Fruit fly (Drosophila melanogaster) whole organism, embryonic: ENCODE measurements around the gene CG13085.

Source experiments
- CG10321 ChIP-seq: fragments of 200-800 bp; sonication (Bioruptor generic); IDR thresholded peaks from 2 replicates; pipeline ENCODE4 v1.3.6; 2022; ENCODE audit warnings: missing biosample characterization, missing genetic modification characterization
- CG10462 ChIP-seq: fragments of 200-800 bp; sonication (Bioruptor generic); optimal IDR thresholded peaks from 2 replicates; lab custom pipeline; 2016; ENCODE audit warnings: missing biosample characterization, missing genetic modification characterization
- CG11456 ChIP-seq: fragments of 200-800 bp; sonication (Bioruptor generic); IDR thresholded peaks from 3 replicates; pipeline ENCODE4 v1.3.6; 2022; ENCODE audit warnings: missing biosample characterization, missing genetic modification characterization
- CG11504 ChIP-seq: fragments of 200-800 bp; sonication (Bioruptor generic); optimal IDR thresholded peaks from 3 replicates; lab custom pipeline; 2019; ENCODE audit warnings: missing biosample characterization, mild to moderate bottlenecking, missing genetic modification characterization, moderate library complexity
- CG11723 ChIP-seq: fragments of 200-800 bp; sonication (Bioruptor generic); optimal IDR thresholded peaks from 2 replicates; lab custom pipeline; 2017; ENCODE audit warnings: missing biosample characterization, mild to moderate bottlenecking, missing genetic modification characterization
- CG12391 ChIP-seq: fragments of 200-800 bp; sonication (Bioruptor generic); optimal IDR thresholded peaks from 3 replicates; lab custom pipeline; 2018; ENCODE audit warnings: missing biosample characterization, mild to moderate bottlenecking, missing genetic modification characterization, moderate library complexity
- CG13296 ChIP-seq: fragments of 200-800 bp; sonication (Bioruptor generic); optimal IDR thresholded peaks from 3 replicates; lab custom pipeline; 2018; ENCODE audit warnings: missing biosample characterization, mild to moderate bottlenecking, missing genetic modification characterization
- CG14860 ChIP-seq: fragments of 200-800 bp; sonication (Bioruptor generic); IDR thresholded peaks from 3 replicates; pipeline ENCODE4 v1.3.6; 2022; ENCODE audit warnings: missing biosample characterization, missing genetic modification characterization; ENCODE audit not compliant: partially characterized antibody
- CG1529 ChIP-seq: fragments of 200-800 bp; sonication (Bioruptor generic); optimal IDR thresholded peaks from 3 replicates; lab custom pipeline; 2018; ENCODE audit warnings: missing biosample characterization, missing genetic modification characterization
- CG16863 ChIP-seq: fragments of 200-800 bp; sonication (Bioruptor generic); optimal IDR thresholded peaks from 3 replicates; lab custom pipeline; 2016; ENCODE audit warnings: missing biosample characterization, missing genetic modification characterization
- CG2678 ChIP-seq: fragments of 200-800 bp; sonication (Bioruptor generic); optimal IDR thresholded peaks from 3 replicates; lab custom pipeline; 2019; ENCODE audit warnings: missing biosample characterization, mild to moderate bottlenecking, missing genetic modification characterization, moderate library complexity
- CG34422 ChIP-seq: fragments of 200-800 bp; sonication (Bioruptor generic); IDR thresholded peaks from 3 replicates; pipeline ENCODE4 v1.3.6; 2022; ENCODE audit warnings: missing biosample characterization, missing genetic modification characterization
- CG3726 ChIP-seq: fragments of 200-800 bp; sonication (Bioruptor generic); IDR thresholded peaks from 3 replicates; pipeline ENCODE4, ENCODE4 v1.3.6; 2022; ENCODE audit warnings: missing biosample characterization, missing genetic modification characterization
- CG9876 ChIP-seq: fragments of 200-800 bp; sonication (Bioruptor generic); optimal IDR thresholded peaks from 2 replicates; lab custom pipeline; 2016; ENCODE audit warnings: missing biosample characterization, missing genetic modification characterization
- CkIIα-i1 ChIP-seq: fragments of 200-800 bp; sonication (Bioruptor generic); IDR thresholded peaks from 2 replicates; pipeline ENCODE4 v1.3.6; 2022; ENCODE audit warnings: missing biosample characterization, missing genetic modification characterization
- Ets97D ChIP-seq: fragments of 200-800 bp; sonication (Bioruptor generic); optimal IDR thresholded peaks from 3 replicates; lab custom pipeline; 2016; ENCODE audit warnings: missing biosample characterization, missing genetic modification characterization
- Gsc ChIP-seq: fragments of 200-800 bp; sonication (Bioruptor generic); IDR thresholded peaks from 2 replicates; pipeline ENCODE4 v1.3.6; 2022; ENCODE audit warnings: missing biosample characterization, missing genetic modification characterization
- H15 ChIP-seq: fragments of 200-800 bp; sonication (Bioruptor generic); IDR thresholded peaks from 3 replicates; pipeline ENCODE4 v1.3.6; 2022; ENCODE audit warnings: missing biosample characterization, missing genetic modification characterization
- Hmr ChIP-seq: fragments of 200-800 bp; sonication (Bioruptor generic); optimal IDR thresholded peaks from 3 replicates; lab custom pipeline; 2017; ENCODE audit warnings: mild to moderate bottlenecking, missing biosample characterization, missing genetic modification reagents, missing genetic modification characterization
- Hr51 ChIP-seq, 2 experiments: fragments of 200-800 bp; sonication (Bioruptor generic); optimal IDR thresholded peaks; 2 replicates in 1 of 2; 3 replicates in 1 of 2; lab custom pipeline; 2016 to 2018; ENCODE audit warnings: missing biosample characterization in 2 of 2, missing genetic modification characterization in 2 of 2, mild to moderate bottlenecking in 1 of 2, moderate library complexity in 1 of 2
- Lpt ChIP-seq: fragments of >200 bp; optimal IDR thresholded peaks from 2 replicates; lab custom pipeline; 2018; ENCODE audit warnings: missing biosample characterization, missing genetic modification characterization
- Mes4 ChIP-seq: fragments of 200-800 bp; sonication (Bioruptor generic); optimal IDR thresholded peaks from 2 replicates; lab custom pipeline; 2016; ENCODE audit warnings: missing biosample characterization, missing genetic modification characterization
- NfI ChIP-seq: fragments of 200-800 bp; sonication (Bioruptor generic); optimal IDR thresholded peaks from 3 replicates; lab custom pipeline; 2018; ENCODE audit warnings: missing biosample characterization, mild to moderate bottlenecking, missing genetic modification characterization, moderate library complexity
- Oaz ChIP-seq: fragments of 200-800 bp; sonication (Bioruptor generic); IDR thresholded peaks from 2 replicates; pipeline ENCODE4 v1.3.6; 2022; ENCODE audit warnings: missing biosample characterization, missing genetic modification characterization
- Optix ChIP-seq: fragments of 200-800 bp; sonication (Bioruptor generic); IDR thresholded peaks from 3 replicates; pipeline ENCODE4 v1.3.6; 2022; ENCODE audit warnings: missing biosample characterization, missing genetic modification characterization
- Sry-β ChIP-seq: fragments of 200-800 bp; sonication (Bioruptor generic); optimal IDR thresholded peaks from 2 replicates; lab custom pipeline; 2018; ENCODE audit warnings: missing biosample characterization, mild to moderate bottlenecking, missing genetic modification characterization, moderate library complexity
- ap ChIP-seq: fragments of 200-800 bp; sonication (Bioruptor generic); IDR thresholded peaks from 2 replicates; pipeline ENCODE4 v1.3.6; 2022; ENCODE audit warnings: missing biosample characterization, missing genetic modification characterization
- ase ChIP-seq: fragments of 200-800 bp; sonication (Bioruptor generic); IDR thresholded peaks from 3 replicates; pipeline ENCODE4 v1.3.6; 2022; ENCODE audit warnings: missing biosample characterization, missing genetic modification characterization
- cad ChIP-seq: fragments of >200 bp; optimal IDR thresholded peaks from 2 replicates; lab custom pipeline; 2017; ENCODE audit warnings: missing biosample characterization, missing genetic modification characterization
- chif ChIP-seq, 2 experiments: fragments of 200-800 bp; sonication (Bioruptor generic); optimal IDR thresholded peaks; 3 replicates each; lab custom pipeline; 2016; ENCODE audit warnings: missing biosample characterization in 2 of 2, missing genetic modification characterization in 2 of 2
- chinmo ChIP-seq: fragments of 200-800 bp; sonication (Bioruptor generic); IDR thresholded peaks from 4 replicates; pipeline ENCODE4 v1.3.6; 2022; ENCODE audit warnings: missing biosample characterization, missing genetic modification characterization; ENCODE audit not compliant: partially characterized antibody
- chn ChIP-seq: fragments of 200-800 bp; sonication (Bioruptor generic); optimal IDR thresholded peaks from 2 replicates; lab custom pipeline; 2016; ENCODE audit warnings: missing biosample characterization, missing genetic modification characterization
- croc ChIP-seq: fragments of 200-800 bp; sonication (Bioruptor generic); conservative IDR thresholded peaks from 3 replicates; pipeline ENCODE4 v1.3.6; 2022; ENCODE audit warnings: missing biosample characterization, missing genetic modification characterization
- dysf ChIP-seq: fragments of 200-800 bp; sonication (Bioruptor generic); IDR thresholded peaks from 3 replicates; pipeline ENCODE4 v1.3.6; 2022; ENCODE audit warnings: missing biosample characterization, missing genetic modification characterization
- fru ChIP-seq: fragments of >200 bp; optimal IDR thresholded peaks from 2 replicates; lab custom pipeline; 2017
- gce ChIP-seq: fragments of 200-800 bp; sonication (Bioruptor generic); IDR thresholded peaks from 3 replicates; pipeline ENCODE4 v1.3.6; 2022; ENCODE audit warnings: missing biosample characterization, missing genetic modification characterization
- kay ChIP-seq: fragments of 200-800 bp; sonication (Bioruptor generic); optimal IDR thresholded peaks from 2 replicates; lab custom pipeline; 2016; ENCODE audit warnings: missing biosample characterization, missing genetic modification characterization
- lola ChIP-seq, 3 experiments: fragments of >200 bp in 2 of 3; fragments of 200-800 bp in 1 of 3; sonication (Bioruptor generic) in 1 of 3; optimal IDR thresholded peaks; 2 replicates each; lab custom pipeline; 2017 to 2019; ENCODE audit warnings: missing biosample characterization in 3 of 3, missing genetic modification characterization in 3 of 3, mild to moderate bottlenecking in 1 of 3, moderate library complexity in 1 of 3
- lov ChIP-seq, 2 experiments: fragments of 200-800 bp in 1 of 2; fragments of >200 bp in 1 of 2; sonication (Bioruptor generic) in 1 of 2; IDR thresholded peaks in 1 of 2; optimal IDR thresholded peaks in 1 of 2; 2 replicates in 1 of 2; 3 replicates in 1 of 2; pipeline versions ENCODE4 v1.3.6 to Lab custom; 2017 to 2022; ENCODE audit warnings: missing biosample characterization in 1 of 2, missing genetic modification characterization in 1 of 2
- maf-S ChIP-seq: fragments of 200-800 bp; sonication (Bioruptor generic); optimal IDR thresholded peaks from 2 replicates; lab custom pipeline; 2016; ENCODE audit warnings: missing biosample characterization, missing genetic modification characterization
- onecut ChIP-seq: fragments of 200-800 bp; sonication (Bioruptor generic); IDR thresholded peaks from 2 replicates; pipeline ENCODE4 v1.3.6; 2022; ENCODE audit warnings: missing biosample characterization, missing genetic modification characterization
- pzg ChIP-seq: fragments of 200-800 bp; sonication (Bioruptor generic); optimal IDR thresholded peaks from 3 replicates; lab custom pipeline; 2018; ENCODE audit warnings: missing biosample characterization, mild to moderate bottlenecking, missing genetic modification characterization, moderate library complexity
- schlank ChIP-seq: fragments of 200-800 bp; sonication (Bioruptor generic); optimal IDR thresholded peaks from 2 replicates; lab custom pipeline; 2018; ENCODE audit warnings: missing biosample characterization, mild to moderate bottlenecking, missing genetic modification characterization
- sima ChIP-seq: fragments of 200-800 bp; sonication (Bioruptor generic); optimal IDR thresholded peaks from 2 replicates; lab custom pipeline; 2016; ENCODE audit warnings: missing biosample characterization, missing genetic modification characterization
- sisA ChIP-seq: fragments of 200-800 bp; sonication (Bioruptor generic); IDR thresholded peaks from 2 replicates; pipeline ENCODE4 v1.3.6; 2022; ENCODE audit warnings: missing biosample characterization, missing genetic modification characterization
- sr ChIP-seq: fragments of 200-800 bp; sonication (Bioruptor generic); IDR thresholded peaks from 3 replicates; pipeline ENCODE4 v1.3.6; 2022; ENCODE audit warnings: missing biosample characterization, missing genetic modification characterization
- sug ChIP-seq: fragments of 200-800 bp; optimal IDR thresholded peaks from 2 replicates; lab custom pipeline; 2019; ENCODE audit warnings: missing biosample characterization, mild to moderate bottlenecking, missing genetic modification characterization, moderate library complexity
- wek ChIP-seq: fragments of 200-800 bp; sonication (Bioruptor generic); optimal IDR thresholded peaks from 3 replicates; lab custom pipeline; 2018; ENCODE audit warnings: missing biosample characterization, mild to moderate bottlenecking, missing genetic modification characterization, moderate library complexity

Gene CG13085

dm6 chr2L:19398317-19399234, 25.3 kb upstream of the CG13085 start, which contains the start of gene CG17544 (continued):
- no peak for TF ChIP-seq Lpt (GFP tag; lab: Kevin White, UChicago)
- peak; percentile 11; the same call in 1 of the 3 replicates for TF ChIP-seq H15 (GFP tag; lab: Robert Waterston, UW)
- TF ChIP-seq chif (GFP tag; optimal IDR thresholded peaks at IDR 0.05; lab: Kevin White, UChicago): peak; percentile 12 to 43
- TF ChIP-seq CG13296 (GFP tag; lab: Kevin White, UChicago): peak; percentile 81
- no peak for TF ChIP-seq wek (GFP tag; lab: Kevin White, UChicago)
- no peak for TF ChIP-seq chn (GFP tag; lab: Kevin White, UChicago)
- TF ChIP-seq Ets97D: no peak
- 0 out of 2 replicates have a peak, but pooled peaks have one; percentile 10 for TF ChIP-seq ap (GFP tag; lab: Robert Waterston, UW)
- TF ChIP-seq schlank: peak; percentile 19
- no peak; the same call in 2 of the 3 replicates for TF ChIP-seq CG3726 (GFP tag; lab: Robert Waterston, UW)
- peak; percentile 54 for TF ChIP-seq kay (GFP tag; lab: Kevin White, UChicago)
- peak; percentile 92 for TF ChIP-seq chinmo (GFP tag; lab: Robert Waterston, UW)
- TF ChIP-seq CG10462 (GFP tag; lab: Kevin White, UChicago): peak; percentile 43
- no peak for TF ChIP-seq Mes4 (GFP tag; lab: Kevin White, UChicago)
- peak; percentile 81 for TF ChIP-seq sug (tag; lab: Kevin White, UChicago)
- TF ChIP-seq lov (optimal IDR thresholded peaks at IDR 0.05; lab: Kevin White, UChicago): no peak
- no peak for TF ChIP-seq lov (GFP tag; IDR thresholded peaks at IDR 0.05; lab: Robert Waterston, UW)
- no peak for TF ChIP-seq CG9876 (GFP tag; lab: Kevin White, UChicago)
- peak in 1 of 3 experiments; percentile 83 for TF ChIP-seq lola (GFP tag; optimal IDR thresholded peaks at IDR 0.05; lab: Kevin White, UChicago)
- TF ChIP-seq CG10321 (GFP tag; lab: Robert Waterston, UW): peak; percentile 90
- no peak for TF ChIP-seq CG11723
- TF ChIP-seq onecut (GFP tag; lab: Robert Waterston, UW): peak; percentile 92
- peak; percentile 72 for TF ChIP-seq dysf (GFP tag; lab: Robert Waterston, UW)
- TF ChIP-seq sr (GFP tag; lab: Robert Waterston, UW): peak; percentile 62
- no peak for TF ChIP-seq CG11456
- TF ChIP-seq cad (GFP tag; lab: Kevin White, UChicago): no peak
- peak; percentile 49; the same call in 1 of the 3 replicates for TF ChIP-seq ase (GFP tag; lab: Robert Waterston, UW)
- TF ChIP-seq CG2678: peak; percentile 93
- no peak for TF ChIP-seq sima
- no peak for TF ChIP-seq CkIIα-i1
- peak; percentile 87 for TF ChIP-seq Sry-β
- TF ChIP-seq croc: peak; percentile 58
- no peak for TF ChIP-seq CG16863 (GFP tag; lab: Kevin White, UChicago)
- peak; percentile 61; the same call in 2 of the 3 replicates for TF ChIP-seq CG14860 (GFP tag; lab: Robert Waterston, UW)
- peak; percentile 76 for TF ChIP-seq NfI (GFP tag; lab: Kevin White, UChicago)
- TF ChIP-seq CG11504 (tag; lab: Kevin White, UChicago): peak; percentile 86
- peak; percentile 36 to 83 for TF ChIP-seq Hr51 (GFP tag; optimal IDR thresholded peaks at IDR 0.05; lab: Kevin White, UChicago)
- peak; percentile 9 for TF ChIP-seq pzg (GFP tag; lab: Kevin White, UChicago)
- TF ChIP-seq Oaz (GFP tag; lab: Robert Waterston, UW): no peak
- TF ChIP-seq CG12391 (tag; lab: Kevin White, UChicago): peak; percentile 80
- peak; percentile 91 for TF ChIP-seq Hmr (GFP tag; lab: Kevin White, UChicago)
- peak; percentile 56; the same call in 1 of the 3 replicates for TF ChIP-seq gce (GFP tag; lab: Robert Waterston, UW)
- no peak for TF ChIP-seq fru
- TF ChIP-seq maf-S (GFP tag; lab: Kevin White, UChicago): no peak
- peak; percentile 99 for TF ChIP-seq CG34422 (GFP tag; lab: Robert Waterston, UW)
- TF ChIP-seq Optix (GFP tag; lab: Robert Waterston, UW): peak; percentile 45; the same call in 1 of the 3 replicates
- TF ChIP-seq sisA (GFP tag; lab: Robert Waterston, UW): peak; percentile 51
- TF ChIP-seq Gsc (GFP tag; lab: Robert Waterston, UW): no peak
- TF ChIP-seq CG1529 (GFP tag; lab: Kevin White, UChicago): no peak
